Fruit fly (Drosophila melanogaster): Measurements from ENCODE around the gene CG5707.
A peak's percentile ranks its signal among the peaks of the same experiment; 100 is the strongest.

The CG5707 gene

dm6 chr3L:2152730-2153129 is 39.3 kb downstream of the CG5707 start (continued):
- TF ChIP-seq Lhr (GFP tag; optimal IDR thresholded peaks at IDR 0.05) = no peak
- TF ChIP-seq H15 (GFP tag; IDR thresholded peaks at IDR 0.05) = no peak
- no peak for TF ChIP-seq CG32767 (GFP tag; IDR thresholded peaks at IDR 0.05)
- TF ChIP-seq CG7963 (GFP tag; IDR thresholded peaks at IDR 0.05; ENCODE audit: partially characterized antibody) = no peak
- TF ChIP-seq tx (GFP tag; optimal IDR thresholded peaks at IDR 0.05) = no peak
- no peak for TF ChIP-seq NC2α (GFP tag; optimal IDR thresholded peaks at IDR 0.05)
- no peak for TF ChIP-seq CG11695 (GFP tag; IDR thresholded peaks at IDR 0.05)
- no peak for TF ChIP-seq CG4854 (GFP tag; optimal IDR thresholded peaks at IDR 0.05)
- TF ChIP-seq Fer1 (GFP tag; optimal IDR thresholded peaks at IDR 0.05) = no peak
- no peak for TF ChIP-seq crc (GFP tag; optimal IDR thresholded peaks at IDR 0.05)
- no peak for TF ChIP-seq CG11398 (GFP tag; optimal IDR thresholded peaks at IDR 0.05)
- no peak for TF ChIP-seq cas (GFP tag; IDR thresholded peaks at IDR 0.05)
- TF ChIP-seq CG6765 (GFP tag; optimal IDR thresholded peaks at IDR 0.05) = no peak
- 0 out of 2 replicates have a peak, but pooled peaks have one; percentile 9 for TF ChIP-seq tna (GFP tag; IDR thresholded peaks at IDR 0.05; ENCODE audit: partially characterized antibody)
- no peak for TF ChIP-seq Dip3 (GFP tag; optimal IDR thresholded peaks at IDR 0.05)
- no peak for TF ChIP-seq CG13894 (tag; optimal IDR thresholded peaks at IDR 0.05)
- TF ChIP-seq Nf-YC (tag; optimal IDR thresholded peaks at IDR 0.05) = no peak
- no peak for TF ChIP-seq wdn (GFP tag; IDR thresholded peaks at IDR 0.05)
- TF ChIP-seq ATbp (GFP tag; optimal IDR thresholded peaks at IDR 0.05) = no peak
- no peak for TF ChIP-seq ranshi (GFP tag; IDR thresholded peaks at IDR 0.05)
- no peak for TF ChIP-seq chif (GFP tag; optimal IDR thresholded peaks at IDR 0.05)
- TF ChIP-seq CG7839 (tag; optimal IDR thresholded peaks at IDR 0.05) = peak; percentile 21
- no peak for TF ChIP-seq CG9437 (GFP tag; optimal IDR thresholded peaks at IDR 0.05)
- no peak for TF ChIP-seq CG2712 (tag; optimal IDR thresholded peaks at IDR 0.05)
- TF ChIP-seq CG34422 (GFP tag; IDR thresholded peaks at IDR 0.05) = no peak
- no peak for TF ChIP-seq CG11085 (GFP tag; IDR thresholded peaks at IDR 0.05)
- no peak for TF ChIP-seq trh (GFP tag; optimal IDR thresholded peaks at IDR 0.05)
- no peak for TF ChIP-seq Dad (GFP tag; optimal IDR thresholded peaks at IDR 0.05)
- TF ChIP-seq CG11696 (GFP tag; IDR thresholded peaks at IDR 0.05) = 0 out of 2 replicates have a peak, but pooled peaks have one; percentile 15
- TF ChIP-seq tin (GFP tag; optimal IDR thresholded peaks at IDR 0.05) = peak; percentile 9
- peak; percentile 34 for TF ChIP-seq Myb (GFP tag; optimal IDR thresholded peaks at IDR 0.05)
- TF ChIP-seq ftz-f1 (GFP tag; optimal IDR thresholded peaks at IDR 0.05) = peak; percentile 30
- no peak for TF ChIP-seq sna (GFP tag; IDR thresholded peaks at IDR 0.05; ENCODE audit: partially characterized antibody)
- TF ChIP-seq da (GFP tag; optimal IDR thresholded peaks at IDR 0.05) = no peak
- TF ChIP-seq CG7786 (GFP tag; optimal IDR thresholded peaks at IDR 0.05) = no peak
- no peak for TF ChIP-seq pnt (GFP tag; optimal IDR thresholded peaks at IDR 0.05)
- no peak for TF ChIP-seq CG15696 (tag; optimal IDR thresholded peaks at IDR 0.05)
- no peak for TF ChIP-seq CG1647 (GFP tag; optimal IDR thresholded peaks at IDR 0.05)
- TF ChIP-seq Fer2 (tag; optimal IDR thresholded peaks at IDR 0.05) = no peak
- TF ChIP-seq dati (GFP tag; IDR thresholded peaks at IDR 0.05) = no peak
- TF ChIP-seq mld (GFP tag; IDR thresholded peaks at IDR 0.05; ENCODE audit: partially characterized antibody) = no peak
- TF ChIP-seq CG32532 (GFP tag; IDR thresholded peaks at IDR 0.05) = peak; percentile 23; the same call in 1 of the 2 replicates
- no peak for TF ChIP-seq CG11247 (GFP tag; IDR thresholded peaks at IDR 0.05)
- TF ChIP-seq E2f1 (GFP tag; IDR thresholded peaks at IDR 0.05) = 0 out of 2 replicates have a peak, but pooled peaks have one; percentile 14
- no peak for TF ChIP-seq bcd (GFP tag; optimal IDR thresholded peaks at IDR 0.05)
- no peak for TF ChIP-seq NfI (GFP tag; optimal IDR thresholded peaks at IDR 0.05)
- no peak for TF ChIP-seq grau (tag; optimal IDR thresholded peaks at IDR 0.05)
- no peak for TF ChIP-seq CG12391 (tag; optimal IDR thresholded peaks at IDR 0.05)
- TF ChIP-seq dm (GFP tag; optimal IDR thresholded peaks at IDR 0.05) = no peak
- no peak for TF ChIP-seq CG2199 (GFP tag; IDR thresholded peaks at IDR 0.05)
- peak; percentile 28; the same call in 2 of the 3 replicates for TF ChIP-seq row (GFP tag; IDR thresholded peaks at IDR 0.05)
- TF ChIP-seq nau (GFP tag; optimal IDR thresholded peaks at IDR 0.05) = no peak
